Worm (Caenorhabditis elegans): ENCODE data around the gene sdz-6.

The sdz-6 gene

DNA sequence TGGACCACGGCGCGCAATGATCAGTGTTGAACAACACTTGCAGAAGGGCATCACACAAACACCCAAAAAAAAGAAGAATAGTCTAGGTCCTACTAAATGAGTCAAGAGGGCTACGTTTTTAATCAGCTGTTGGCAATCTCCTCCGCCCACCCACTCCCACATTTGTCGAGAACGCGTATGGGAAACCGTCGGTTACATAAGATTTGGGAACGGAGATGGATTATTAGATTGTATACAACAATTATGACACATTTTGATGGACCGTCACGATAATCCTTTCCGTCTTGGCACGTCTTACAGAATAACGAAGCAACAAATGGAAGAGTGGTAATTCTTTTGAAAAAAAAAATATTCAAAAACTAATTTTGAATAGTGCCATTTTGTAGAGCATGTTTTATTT, 34.5 kb upstream of the sdz-6 start:
- TF ChIP-seq sem-4 (tag; optimal IDR thresholded peaks at IDR 0.05), result no peak
- no peak for TF ChIP-seq crh-2 (tag; optimal IDR thresholded peaks at IDR 0.05)
- no peak for TF ChIP-seq skn-1 (tag; optimal IDR thresholded peaks at IDR 0.05)
- no peak for TF ChIP-seq dmd-4 (tag; optimal IDR thresholded peaks at IDR 0.05)

DNA sequence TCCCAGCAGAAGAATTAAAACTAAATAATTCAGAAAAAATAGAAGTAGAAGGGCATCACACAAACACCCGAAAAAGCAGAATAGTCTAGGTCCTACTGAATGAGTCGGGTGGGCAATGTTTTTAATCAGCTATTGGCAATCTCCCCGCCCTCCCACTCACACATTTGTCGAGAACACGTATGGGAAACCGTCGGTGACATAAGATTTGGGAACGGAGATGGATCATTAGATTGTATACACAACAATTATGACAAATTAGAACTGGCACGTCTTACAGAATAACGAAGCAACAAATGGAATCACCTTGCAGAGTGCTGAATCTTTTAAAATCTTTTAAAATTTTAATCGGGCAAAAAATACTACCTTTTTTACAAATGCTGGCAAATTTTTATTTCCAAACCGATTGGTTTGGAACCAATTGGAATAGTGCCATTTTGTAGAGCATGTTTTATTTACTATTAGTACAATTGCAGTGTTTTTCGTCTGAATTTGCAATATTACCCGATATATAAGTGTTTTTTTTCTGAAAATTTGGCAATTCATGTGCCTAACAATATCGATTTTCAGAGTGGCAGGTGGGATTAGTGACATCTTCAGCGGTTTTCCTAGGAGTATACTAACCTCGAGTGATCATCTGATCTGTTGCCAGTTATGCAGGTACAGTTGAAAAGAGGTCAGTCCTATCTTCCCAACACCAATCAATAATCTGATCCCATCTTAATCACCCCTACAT, 32.2 kb upstream of the sdz-6 start, which contains the start of the genes F55C9.3 and fbxb-57:
Gene F55C9.3, minus strand, starts transcription at position 101 of the 733 bp plus-strand sequence.
Gene fbxb-57, plus strand, starts transcription at position 683 of the 733 bp plus-strand sequence.
- TF ChIP-seq ama-1 (optimal IDR thresholded peaks at IDR 0.05), result no peak
- no peak for TF ChIP-seq sma-3 (GFP tag; optimal IDR thresholded peaks at IDR 0.05)
- TF ChIP-seq aly-2 (tag; optimal IDR thresholded peaks at IDR 0.05), result no peak
- no peak for TF ChIP-seq elt-1 (tag; optimal IDR thresholded peaks at IDR 0.05)
- no peak for TF ChIP-seq ceh-82 (tag; optimal IDR thresholded peaks at IDR 0.05)

DNA sequence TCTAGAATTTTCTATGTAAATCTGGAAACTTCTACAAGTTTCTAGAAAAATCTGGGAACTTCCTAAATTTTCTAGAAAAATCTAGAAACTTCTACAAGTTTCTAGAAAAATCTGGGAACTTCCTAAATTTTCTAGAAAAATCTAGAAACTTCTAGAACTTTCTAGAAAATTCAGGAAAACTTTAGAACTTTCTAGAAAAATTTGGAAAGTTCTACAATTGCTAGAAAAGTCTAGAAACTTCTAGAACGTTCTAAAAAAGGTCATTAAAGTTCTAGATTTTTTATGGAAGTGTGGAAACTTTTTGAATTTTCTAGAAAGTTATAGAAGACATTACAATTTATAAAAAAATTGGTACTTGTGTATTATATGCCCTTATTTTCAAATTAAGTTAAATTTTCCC, 27.4 kb upstream of the sdz-6 start, which contains the start of gene F55C9.5:
Gene F55C9.5, minus strand, starts transcription at position 101 of the 400 bp plus-strand sequence.
- TF ChIP-seq mdl-1 (tag; optimal IDR thresholded peaks at IDR 0.05) (no peak), lin-11 (tag; optimal IDR thresholded peaks at IDR 0.05) (no peak), ama-1 (optimal IDR thresholded peaks at IDR 0.05) (no peak), dmd-4 (tag; optimal IDR thresholded peaks at IDR 0.05) (no peak)

DNA sequence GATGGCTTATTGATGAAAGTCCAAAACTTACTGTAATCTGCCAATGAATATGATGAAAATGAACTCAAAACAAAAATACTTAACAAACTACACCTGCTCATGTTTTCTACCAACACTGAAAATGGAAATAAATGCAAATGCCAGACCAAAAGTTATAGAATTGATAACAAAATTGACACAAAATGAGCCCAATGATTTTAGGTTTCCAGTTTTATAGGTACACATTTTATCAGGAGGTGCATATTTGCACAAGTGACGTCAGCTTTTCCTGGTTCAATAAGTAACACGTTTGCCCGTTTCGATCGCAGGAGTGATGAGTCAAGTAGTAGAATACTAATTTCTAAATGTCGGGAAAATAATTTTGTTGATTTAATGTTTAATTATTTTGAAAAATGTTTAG, 23.7 kb upstream of the sdz-6 start, which contains the start of gene F55C9.6:
Gene F55C9.6, minus strand, starts transcription at position 101 of the 400 bp plus-strand sequence.
- TF ChIP-seq sma-3 (GFP tag; optimal IDR thresholded peaks at IDR 0.05) (no peak), mbf-1 (tag; optimal IDR thresholded peaks at IDR 0.05) (no peak), unc-39 (tag; optimal IDR thresholded peaks at IDR 0.05) (no peak), ZK546.5 (tag; optimal IDR thresholded peaks at IDR 0.05) (no peak), lin-11 (tag; optimal IDR thresholded peaks at IDR 0.05) (no peak), nhr-11 (tag; optimal IDR thresholded peaks at IDR 0.05) (no peak), unc-55 (GFP tag; optimal IDR thresholded peaks at IDR 0.05) (no peak), F13H6.1 (tag; optimal IDR thresholded peaks at IDR 0.05) (no peak), nhr-237 (tag; optimal IDR thresholded peaks at IDR 0.05) (no peak), zag-1 (tag; optimal IDR thresholded peaks at IDR 0.05) (no peak), ztf-11 (tag; optimal IDR thresholded peaks at IDR 0.05) (no peak), fos-1 (tag; optimal IDR thresholded peaks at IDR 0.05) (no peak), sem-4 (tag; optimal IDR thresholded peaks at IDR 0.05) (no peak), nhr-25 (tag; optimal IDR thresholded peaks at IDR 0.05) (no peak), elt-1 (tag; optimal IDR thresholded peaks at IDR 0.05) (no peak), nhr-77 (tag; optimal IDR thresholded peaks at IDR 0.05) (no peak), nhr-21 (tag; optimal IDR thresholded peaks at IDR 0.05) (no peak), lsy-2 (tag; optimal IDR thresholded peaks at IDR 0.05) (no peak)

DNA sequence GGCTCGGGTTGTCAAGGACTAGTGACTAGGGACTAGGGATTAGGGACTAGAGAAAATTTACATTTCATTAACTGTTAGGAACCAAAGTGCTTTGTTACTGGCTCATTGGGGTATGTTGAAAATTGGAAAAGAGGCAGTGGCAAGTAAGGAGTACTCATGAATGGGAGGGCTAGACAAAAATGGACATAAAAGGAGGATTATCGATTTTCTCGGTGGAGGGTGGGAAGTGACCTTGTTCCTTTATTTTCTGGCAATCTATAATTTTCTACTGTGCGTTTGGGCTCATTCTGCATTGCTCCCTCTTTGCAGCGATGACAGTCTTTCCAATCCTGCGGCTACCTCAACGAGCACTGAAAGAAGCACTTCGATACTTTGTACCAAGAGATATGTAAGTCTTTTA, 22.9 kb upstream of the sdz-6 start, which contains the start of gene fbxb-60:
Gene fbxb-60, plus strand, starts transcription at position 301 of the 400 bp plus-strand sequence.
- TF ChIP-seq mab-5 (tag; optimal IDR thresholded peaks at IDR 0.05) (no peak), Y55F3AM.14 (GFP tag; optimal IDR thresholded peaks at IDR 0.05) (no peak), unc-55 (GFP tag; optimal IDR thresholded peaks at IDR 0.05) (no peak), sem-4 (tag; optimal IDR thresholded peaks at IDR 0.05) (no peak), zag-1 (tag; optimal IDR thresholded peaks at IDR 0.05) (no peak), dmd-4 (tag; optimal IDR thresholded peaks at IDR 0.05) (no peak), nhr-11 (tag; optimal IDR thresholded peaks at IDR 0.05) (no peak), lsy-2 (tag; optimal IDR thresholded peaks at IDR 0.05) (no peak), ztf-4 (tag; optimal IDR thresholded peaks at IDR 0.05) (no peak), aly-2 (tag; optimal IDR thresholded peaks at IDR 0.05) (no peak), C34F6.9 (tag; optimal IDR thresholded peaks at IDR 0.05) (no peak), alr-1 (tag; optimal IDR thresholded peaks at IDR 0.05) (no peak), lin-39 (tag; optimal IDR thresholded peaks at IDR 0.05) (no peak), elt-1 (tag; optimal IDR thresholded peaks at IDR 0.05) (no peak), mdl-1 (tag; optimal IDR thresholded peaks at IDR 0.05) (no peak), nhr-25 (tag; optimal IDR thresholded peaks at IDR 0.05) (no peak), snpc-4 (tag; optimal IDR thresholded peaks at IDR 0.05) (no peak), ceh-82 (tag; optimal IDR thresholded peaks at IDR 0.05) (no peak)

DNA sequence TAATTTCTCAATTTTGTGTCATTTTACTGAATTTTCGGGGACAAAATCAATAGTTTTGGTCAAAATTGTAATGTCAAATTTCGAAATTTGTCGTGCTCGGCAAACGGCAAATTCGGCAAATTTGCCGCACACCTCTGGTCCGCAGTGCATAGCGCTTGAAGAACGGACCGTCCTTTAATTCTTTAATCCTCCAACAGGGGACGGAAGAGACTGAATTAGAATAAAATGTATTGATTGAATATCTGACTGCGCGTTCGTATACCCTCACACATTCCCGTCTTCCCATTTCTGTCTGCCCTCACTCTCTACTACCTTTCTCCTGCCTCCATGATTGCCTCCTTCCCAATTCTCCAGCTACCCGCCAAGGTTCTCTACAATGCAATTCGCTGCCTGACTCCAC, 21.2 kb upstream of the sdz-6 start, which contains the start of gene F55C9.14:
Gene F55C9.14, plus strand, starts transcription at position 301 of the 400 bp plus-strand sequence.
- no peak for TF ChIP-seq nhr-129 (tag; optimal IDR thresholded peaks at IDR 0.05)
